Fruit fly (Drosophila melanogaster): ENCODE results near the gene CG17544.
A peak's percentile ranks its signal among the peaks of the same experiment; 100 is the strongest.

CG17544 gene

dm6 chr2L:19377129-19378083 lies 20.9 kb downstream of the CG17544 start (continued):
- TF ChIP-seq CG12942 (GFP tag; optimal IDR thresholded peaks at IDR 0.05) (no peak), Sin3A (optimal IDR thresholded peaks at IDR 0.05) (no peak), CG4328 (GFP tag; optimal IDR thresholded peaks at IDR 0.05) (no peak), CG5245 (GFP tag; optimal IDR thresholded peaks at IDR 0.05) (no peak), CG10979 (tag; optimal IDR thresholded peaks at IDR 0.05) (peak; percentile 74), maf-S (GFP tag; optimal IDR thresholded peaks at IDR 0.05) (no peak), CG12391 (tag; optimal IDR thresholded peaks at IDR 0.05) (peak; percentile 66), CG42726 (GFP tag; IDR thresholded peaks at IDR 0.05; ENCODE audit: partially characterized antibody) (no peak), CG17328 (GFP tag; IDR thresholded peaks at IDR 0.05) (peak; percentile 67), CG15479 (GFP tag; optimal IDR thresholded peaks at IDR 0.05) (no peak), peb (GFP tag; IDR thresholded peaks at IDR 0.05) (no peak), CG18599 (GFP tag; optimal IDR thresholded peaks at IDR 0.05) (peak; percentile 56), gce (GFP tag; IDR thresholded peaks at IDR 0.05) (0 out of 3 replicates have a peak, but pooled peaks have one; percentile 43), D (optimal IDR thresholded peaks at IDR 0.05) (no peak), D (GFP tag; optimal IDR thresholded peaks at IDR 0.05) (peak; percentile 52), slbo (GFP tag; IDR thresholded peaks at IDR 0.05) (peak; percentile 30; the same call in 1 of the 2 replicates), jing (GFP tag; optimal IDR thresholded peaks at IDR 0.05) (no peak), row (GFP tag; IDR thresholded peaks at IDR 0.05) (peak; percentile 74), HLH4C (GFP tag; IDR thresholded peaks at IDR 0.05; ENCODE audit: partially characterized antibody) (no peak), gsb-n (tag; optimal IDR thresholded peaks at IDR 0.05) (peak; percentile 55), wdn (GFP tag; IDR thresholded peaks at IDR 0.05) (no peak), CG2116 (GFP tag; optimal IDR thresholded peaks at IDR 0.05) (peak; percentile 0), CG2678 (tag; optimal IDR thresholded peaks at IDR 0.05) (peak; percentile 69), tin (GFP tag; optimal IDR thresholded peaks at IDR 0.05) (peak; percentile 47), Mrtf (GFP tag; IDR thresholded peaks at IDR 0.05) (peak; percentile 46; the same call in 1 of the 3 replicates), CG7745 (tag; optimal IDR thresholded peaks at IDR 0.05) (no peak), Ravus (GFP tag; IDR thresholded peaks at IDR 0.05) (no peak), Usf (GFP tag; optimal IDR thresholded peaks at IDR 0.05) (no peak), rib (GFP tag; IDR thresholded peaks at IDR 0.05) (no peak), kah (GFP tag; optimal IDR thresholded peaks at IDR 0.05) (no peak), odd (GFP tag; optimal IDR thresholded peaks at IDR 0.05) (peak; percentile 8), Adf1 (GFP tag; IDR thresholded peaks at IDR 0.05) (no peak), CG6765 (GFP tag; optimal IDR thresholded peaks at IDR 0.05) (no peak), CG17829 (tag; optimal IDR thresholded peaks at IDR 0.05) (peak; percentile 70), CG14860 (GFP tag; IDR thresholded peaks at IDR 0.05; ENCODE audit: partially characterized antibody) (no peak), tap (tag; optimal IDR thresholded peaks at IDR 0.05) (peak; percentile 53), az2 (GFP tag; optimal IDR thresholded peaks at IDR 0.05) (peak; percentile 54), sr (GFP tag; IDR thresholded peaks at IDR 0.05) (no peak), Jarid2 (GFP tag; optimal IDR thresholded peaks at IDR 0.05) (no peak), CG1602 (GFP tag; optimal IDR thresholded peaks at IDR 0.05) (peak; percentile 31), Fer2 (tag; optimal IDR thresholded peaks at IDR 0.05) (no peak), sob (GFP tag; IDR thresholded peaks at IDR 0.05) (no peak), CG11456 (GFP tag; IDR thresholded peaks at IDR 0.05) (no peak), pb (GFP tag; optimal IDR thresholded peaks at IDR 0.05) (no peak), ken (GFP tag; IDR thresholded peaks at IDR 0.05) (no peak), mam (GFP tag; optimal IDR thresholded peaks at IDR 0.05) (peak; percentile 5), p53 (GFP tag; optimal IDR thresholded peaks at IDR 0.05) (no peak), exex (tag; optimal IDR thresholded peaks at IDR 0.05) (no peak), CG8089 (GFP tag; optimal IDR thresholded peaks at IDR 0.05) (no peak), trh (GFP tag; optimal IDR thresholded peaks at IDR 0.05) (no peak)
